Fruit fly (Drosophila melanogaster) whole organism, pupa: ENCODE measurements around the gene CG5446.

Experiments used
- CG10348 ChIP-seq: fragments of 200-800 bp; sonication (Bioruptor generic); IDR thresholded peaks from 2 replicates; pipeline ENCODE4 v1.3.6; 2022; ENCODE audit warnings: missing biosample characterization, missing genetic modification characterization
- CG12605 ChIP-seq: fragments of 200-800 bp; sonication (Bioruptor generic); IDR thresholded peaks from 2 replicates; pipeline ENCODE4 v1.3.6; 2022; ENCODE audit warnings: missing biosample characterization, missing genetic modification characterization
- CG13204 ChIP-seq: fragments of 200-800 bp; sonication (Bioruptor generic); optimal IDR thresholded peaks from 2 replicates; lab custom pipeline; 2018; ENCODE audit warnings: missing biosample characterization, mild to moderate bottlenecking, missing genetic modification characterization, moderate library complexity
- CG14655 ChIP-seq: fragments of 200-800 bp; sonication (Bioruptor generic); optimal IDR thresholded peaks from 3 replicates; lab custom pipeline; 2017; ENCODE audit warnings: mild to moderate bottlenecking, missing biosample characterization, missing genetic modification reagents, missing genetic modification characterization
- CG15710 ChIP-seq: fragments of 200-800 bp; sonication (Bioruptor generic); optimal IDR thresholded peaks from 2 replicates; lab custom pipeline; 2018; ENCODE audit warnings: missing biosample characterization, mild to moderate bottlenecking, missing genetic modification characterization, moderate library complexity
- CG17806 ChIP-seq: fragments of 200-800 bp; sonication (Bioruptor generic); optimal IDR thresholded peaks from 2 replicates; lab custom pipeline; 2018; ENCODE audit warnings: missing biosample characterization, mild to moderate bottlenecking, missing genetic modification characterization, moderate library complexity
- CG32121 ChIP-seq: fragments of 200-800 bp; sonication (Bioruptor generic); IDR thresholded peaks from 2 replicates; pipeline ENCODE4 v1.3.6; 2022; ENCODE audit warnings: missing biosample characterization, missing genetic modification characterization
- CG34367 ChIP-seq: fragments of 200-800 bp; sonication (Bioruptor generic); optimal IDR thresholded peaks from 2 replicates; lab custom pipeline; 2018; ENCODE audit warnings: missing biosample characterization, mild to moderate bottlenecking, missing genetic modification characterization
- CG4496 ChIP-seq: fragments of 200-800 bp; sonication (Bioruptor generic); IDR thresholded peaks from 3 replicates; pipeline ENCODE4 v1.3.6; 2022; ENCODE audit warnings: missing biosample characterization, missing genetic modification characterization
- CG8159 ChIP-seq: fragments of 200-800 bp; sonication (Bioruptor generic); optimal IDR thresholded peaks from 3 replicates; lab custom pipeline; 2018; ENCODE audit warnings: missing biosample characterization, mild to moderate bottlenecking, missing genetic modification characterization, moderate library complexity
- CG8301 ChIP-seq: fragments of 200-800 bp; sonication (Bioruptor generic); optimal IDR thresholded peaks from 2 replicates; lab custom pipeline; 2018; ENCODE audit warnings: missing biosample characterization, mild to moderate bottlenecking, missing genetic modification characterization
- CG9948 ChIP-seq: fragments of 200-800 bp; sonication (Bioruptor generic); optimal IDR thresholded peaks from 2 replicates; lab custom pipeline; 2018; ENCODE audit warnings: missing biosample characterization, mild to moderate bottlenecking, missing genetic modification characterization, moderate library complexity
- D1 ChIP-seq: fragments of 200-800 bp; sonication (Bioruptor generic); optimal IDR thresholded peaks from 2 replicates; lab custom pipeline; 2018; ENCODE audit warnings: missing biosample characterization, mild to moderate bottlenecking, missing genetic modification characterization, moderate library complexity
- EcR ChIP-seq: fragments of 200-800 bp; sonication (Bioruptor generic); optimal IDR thresholded peaks from 3 replicates; lab custom pipeline; 2019; ENCODE audit warnings: missing biosample characterization, missing genetic modification characterization, mild to moderate bottlenecking, moderate library complexity, missing genetic modification reagents
- Ets98B ChIP-seq: fragments of 200-800 bp; sonication (Bioruptor generic); IDR thresholded peaks from 2 replicates; pipeline ENCODE4 v1.3.6; 2022; ENCODE audit warnings: missing biosample characterization, missing genetic modification characterization
- Pif1A ChIP-seq: fragments of 200-800 bp; sonication (Bioruptor generic); optimal IDR thresholded peaks from 3 replicates; lab custom pipeline; 2016; ENCODE audit warnings: missing biosample characterization, missing genetic modification characterization
- Pif1B ChIP-seq: fragments of 200-800 bp; sonication (Bioruptor generic); optimal IDR thresholded peaks from 3 replicates; lab custom pipeline; 2016; ENCODE audit warnings: missing biosample characterization, missing genetic modification characterization
- Snoo ChIP-seq: fragments of 200-800 bp; sonication (Bioruptor generic); optimal IDR thresholded peaks from 3 replicates; lab custom pipeline; 2017; ENCODE audit warnings: missing biosample characterization, mild to moderate bottlenecking, missing genetic modification characterization, inconsistent platforms
- fd96Ca ChIP-seq: fragments of 200-800 bp; sonication (Bioruptor generic); IDR thresholded peaks from 3 replicates; pipeline ENCODE4 v1.3.6; 2022; ENCODE audit warnings: missing biosample characterization, missing genetic modification characterization
- gl ChIP-seq: fragments of 200-800 bp; sonication (Bioruptor generic); optimal IDR thresholded peaks from 2 replicates; lab custom pipeline; 2018; ENCODE audit warnings: missing biosample characterization, mild to moderate bottlenecking, missing genetic modification characterization
- rn ChIP-seq: fragments of 200-800 bp; sonication (Bioruptor generic); IDR thresholded peaks from 2 replicates; pipeline ENCODE4 v1.3.6; 2022; ENCODE audit warnings: missing biosample characterization, missing genetic modification characterization

CG5446 gene

dm6 chr2L:12421793-12422691 is 5.5 kb downstream of the CG5446 start:
- TF ChIP-seq Ets98B (GFP tag; lab: Robert Waterston, UW) (peak; percentile 33; the same call in 1 of the 2 replicates), Snoo (no peak), CG14655 (GFP tag; lab: Kevin White, UChicago) (peak; percentile 2)

dm6 chr2L:12421188-12421587 is 6.3 kb downstream of the CG5446 start:
- TF ChIP-seq gl (no peak), CG10348 (GFP tag; lab: Robert Waterston, UW) (no peak)

dm6 chr2L:12415485-12416137 is 11.9 kb downstream of the CG5446 start:
- TF ChIP-seq CG8301 (tag; lab: Kevin White, UChicago) (no peak), CG14655 (GFP tag; lab: Kevin White, UChicago) (no peak), Pif1A (GFP tag; lab: Kevin White, UChicago) (no peak), CG15710 (tag; lab: Kevin White, UChicago) (no peak), fd96Ca (GFP tag; lab: Robert Waterston, UW) (no peak), Pif1B (no peak), D1 (tag; lab: Kevin White, UChicago) (no peak), CG10348 (GFP tag; lab: Robert Waterston, UW) (no peak), Snoo (peak; percentile 15), CG8159 (peak; percentile 19), CG12605 (GFP tag; lab: Robert Waterston, UW) (no peak)

dm6 chr2L:12413899-12414298 is 13.6 kb downstream of the CG5446 start:
- TF ChIP-seq Pif1B (no peak), CG14655 (GFP tag; lab: Kevin White, UChicago) (peak; percentile 17), CG8301 (tag; lab: Kevin White, UChicago) (peak; percentile 18), CG15710 (tag; lab: Kevin White, UChicago) (peak; percentile 1), CG8159 (peak; percentile 16)

dm6 chr2L:12410679-12411078 is 16.8 kb downstream of the CG5446 start:
- TF ChIP-seq CG8301 (tag; lab: Kevin White, UChicago) (no peak), Pif1A (GFP tag; lab: Kevin White, UChicago) (no peak), Ets98B (GFP tag; lab: Robert Waterston, UW) (no peak), CG4496 (GFP tag; lab: Robert Waterston, UW) (0 out of 3 replicates have a peak, but pooled peaks have one; percentile 8), fd96Ca (GFP tag; lab: Robert Waterston, UW) (no peak), CG15710 (tag; lab: Kevin White, UChicago) (no peak)

- TF ChIP-seq CG14655 (GFP tag; lab: Kevin White, UChicago), result no peak
- no peak for TF ChIP-seq CG10348 (GFP tag; lab: Robert Waterston, UW)
- no peak for TF ChIP-seq CG32121 (GFP tag; lab: Robert Waterston, UW)
- no peak for TF ChIP-seq Ets98B (GFP tag; lab: Robert Waterston, UW)
- TF ChIP-seq CG34367 (tag; lab: Kevin White, UChicago), result no peak
- no peak for TF ChIP-seq rn
- TF ChIP-seq CG4496 (GFP tag; lab: Robert Waterston, UW), result no peak
- TF ChIP-seq Pif1B, result no peak
- no peak for TF ChIP-seq EcR (GFP tag; lab: Kevin White, UChicago)
- TF ChIP-seq fd96Ca (GFP tag; lab: Robert Waterston, UW), result no peak
- TF ChIP-seq CG13204, result no peak
- no peak for TF ChIP-seq CG9948
- TF ChIP-seq D1 (tag; lab: Kevin White, UChicago), result no peak
- no peak for TF ChIP-seq CG17806 (tag; lab: Kevin White, UChicago)
- no peak for TF ChIP-seq CG8159
- no peak for TF ChIP-seq Snoo
- no peak for TF ChIP-seq CG8301 (tag; lab: Kevin White, UChicago)
- TF ChIP-seq gl, result no peak
Measured at dm6 chr2L:12404555-12405077, 22.9 kb downstream of the CG5446 start.

dm6 chr2L:12397974-12398373 is 29.5 kb downstream of the CG5446 start, which contains the start of gene Pkd2:
TSS of gene Pkd2 (plus strand) at chr2L:12398274.
- TF ChIP-seq CG13204 (no peak), CG4496 (GFP tag; lab: Robert Waterston, UW) (no peak), CG10348 (GFP tag; lab: Robert Waterston, UW) (no peak)
